Worm (Caenorhabditis elegans) whole organism, L1 larva: ENCODE results near the gene tra-3.

Experiments used
- F16B12.6 ChIP-seq: fragments of 150-350 bp; optimal IDR thresholded peaks from 2 replicates; lab custom pipeline; 2014; ENCODE audit warnings: missing biosample characterization, missing genetic modification characterization
- blmp-1 ChIP-seq: fragments of 150-350 bp; optimal IDR thresholded peaks from 2 replicates; lab custom pipeline; 2014; ENCODE audit warnings: missing biosample characterization, missing genetic modification characterization
- ceh-90 ChIP-seq: sonication (generic microtip); optimal IDR thresholded peaks from 2 replicates; lab custom pipeline; 2016; ENCODE audit warnings: missing genetic modification characterization, missing compliant biosample characterization
- ces-1 ChIP-seq: fragments of 150-350 bp; optimal IDR thresholded peaks from 2 replicates; lab custom pipeline; 2014; ENCODE audit warnings: missing biosample characterization, missing genetic modification reagents, missing genetic modification characterization
- dsc-1 ChIP-seq: sonication (generic microtip); optimal IDR thresholded peaks from 2 replicates; lab custom pipeline; 2016; ENCODE audit warnings: mild to moderate bottlenecking, missing genetic modification characterization, missing compliant biosample characterization
- isw-1 ChIP-seq: fragments of 200-800 bp; sonication (Bioruptor generic); IDR thresholded peaks from 2 replicates; pipeline ENCODE4 v1.3.6; 2022; ENCODE audit warnings: missing genetic modification characterization, missing compliant biosample characterization
- unc-130 ChIP-seq: fragments of 150-350 bp; optimal IDR thresholded peaks from 2 replicates; lab custom pipeline; 2017; ENCODE audit warnings: missing biosample characterization, missing genetic modification characterization, inconsistent platforms
- unc-62 ChIP-seq: fragments of 150-350 bp; optimal IDR thresholded peaks from 2 replicates; lab custom pipeline; 2014; ENCODE audit warnings: missing biosample characterization, missing genetic modification reagents, missing genetic modification characterization
- zag-1 ChIP-seq: fragments of 150-350 bp; optimal IDR thresholded peaks from 2 replicates; lab custom pipeline; 2014; ENCODE audit warnings: missing biosample characterization, missing genetic modification characterization

DNA sequence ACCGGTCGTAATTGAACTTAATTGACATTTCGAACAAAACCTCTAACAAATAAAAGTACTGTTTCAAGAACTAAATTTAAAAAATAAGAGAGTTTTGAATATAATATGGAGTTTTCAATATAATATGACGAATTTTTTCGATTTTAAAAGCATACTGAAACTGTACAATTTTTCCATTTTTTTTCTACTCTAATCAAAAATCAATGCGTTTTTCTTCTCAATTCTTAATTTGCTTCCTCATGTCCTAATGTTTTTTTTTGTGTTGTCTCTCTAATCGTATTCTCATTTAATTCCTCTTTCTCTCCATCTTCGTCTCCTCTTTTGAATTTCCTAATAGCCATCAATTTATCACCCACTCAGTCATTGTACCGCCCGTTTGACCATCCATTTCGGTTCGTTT is 38.0 kb upstream of the tra-3 start, which contains the start of gene Y57G11A.4:
- TF ChIP-seq blmp-1 (peak; percentile 34), unc-62 (GFP tag; lab: Kevin White, UChicago) (no peak), F16B12.6 (tag; lab: Kevin White, UChicago) (no peak), unc-130 (no peak), ces-1 (GFP tag; lab: Kevin White, UChicago) (no peak), isw-1 (GFP tag; lab: Robert Waterston, UW) (no peak), dsc-1 (tag; lab: Kevin White, UChicago) (no peak), ceh-90 (no peak), zag-1 (no peak)
